Fruit fly (Drosophila melanogaster): ENCODE data around the gene Hsc70-4.

The Hsc70-4 gene

dm6 chr3R:15280619-15281334 is 38.3 kb downstream of the Hsc70-4 start (continued):
- TF ChIP-seq sens-2 (GFP tag; IDR thresholded peaks at IDR 0.05) (no peak), chinmo (GFP tag; IDR thresholded peaks at IDR 0.05; ENCODE audit: partially characterized antibody) (no peak), Taf1 (GFP tag; IDR thresholded peaks at IDR 0.05) (no peak), CG15601 (tag; optimal IDR thresholded peaks at IDR 0.05) (no peak), CG11398 (GFP tag; optimal IDR thresholded peaks at IDR 0.05) (no peak), Atf3 (GFP tag; optimal IDR thresholded peaks at IDR 0.05) (no peak), pzg (GFP tag; optimal IDR thresholded peaks at IDR 0.05) (no peak), ranshi (GFP tag; IDR thresholded peaks at IDR 0.05) (0 out of 2 replicates have a peak, but pooled peaks have one; percentile 33), Kr (GFP tag; optimal IDR thresholded peaks at IDR 0.05) (no peak), schlank (tag; optimal IDR thresholded peaks at IDR 0.05) (no peak), jigr1 (GFP tag; IDR thresholded peaks at IDR 0.05) (no peak)

dm6 chr3R:15281335-15281963 is 39.0 kb downstream of the Hsc70-4 start:
- peak; percentile 28 for TF ChIP-seq CG2712 (tag; optimal IDR thresholded peaks at IDR 0.05)
- no peak for TF ChIP-seq CG13775 (GFP tag; optimal IDR thresholded peaks at IDR 0.05)
- no peak for TF ChIP-seq CG43689 (GFP tag; IDR thresholded peaks at IDR 0.05)
- TF ChIP-seq CG16779 (GFP tag; IDR thresholded peaks at IDR 0.05), result no peak
- TF ChIP-seq chinmo (GFP tag; IDR thresholded peaks at IDR 0.05; ENCODE audit: partially characterized antibody), result 0 out of 4 replicates have a peak, but pooled peaks have one; percentile 18
- TF ChIP-seq CG15269 (tag; optimal IDR thresholded peaks at IDR 0.05), result no peak
- peak in 1 of 2 experiments; percentile 39 for TF ChIP-seq Trl (optimal IDR thresholded peaks at IDR 0.05)
- no peak for TF ChIP-seq Trl (GFP tag; optimal IDR thresholded peaks at IDR 0.05)
- TF ChIP-seq gcm2 (GFP tag; optimal IDR thresholded peaks at IDR 0.05), result no peak
- TF ChIP-seq E2f1 (GFP tag; IDR thresholded peaks at IDR 0.05), result peak; percentile 5; the same call in 1 of the 2 replicates
- TF ChIP-seq CG6689 (GFP tag; IDR thresholded peaks at IDR 0.05), result no peak
- peak; percentile 99 for TF ChIP-seq CG15601 (tag; optimal IDR thresholded peaks at IDR 0.05)
- no peak for TF ChIP-seq dan (GFP tag; IDR thresholded peaks at IDR 0.05)
- peak in 1 of 2 experiments; percentile 72 for TF ChIP-seq Pdp1 (GFP tag; optimal IDR thresholded peaks at IDR 0.05)
- no peak for TF ChIP-seq lov (optimal IDR thresholded peaks at IDR 0.05)
- peak; percentile 62; the same call in 1 of the 3 replicates for TF ChIP-seq lov (GFP tag; IDR thresholded peaks at IDR 0.05)
- TF ChIP-seq nau (GFP tag; optimal IDR thresholded peaks at IDR 0.05), result no peak
- TF ChIP-seq ci (GFP tag; IDR thresholded peaks at IDR 0.05), result peak; percentile 32; the same call in 1 of the 3 replicates
- no peak for TF ChIP-seq CG8290 (GFP tag; optimal IDR thresholded peaks at IDR 0.05)
- TF ChIP-seq CG8290 (tag; optimal IDR thresholded peaks at IDR 0.05), result peak in 1 of 2 experiments; percentile 10
- TF ChIP-seq sens (GFP tag), result peak; percentile 16
- TF ChIP-seq CG9727 (GFP tag; optimal IDR thresholded peaks at IDR 0.05), result peak; percentile 46
- TF ChIP-seq ac (GFP tag; optimal IDR thresholded peaks at IDR 0.05), result no peak
- no peak for TF ChIP-seq CG11093 (GFP tag; IDR thresholded peaks at IDR 0.05)
- TF ChIP-seq pan (optimal IDR thresholded peaks at IDR 0.05), result no peak
- TF ChIP-seq pan (GFP tag; optimal IDR thresholded peaks at IDR 0.05 in 1 of 2, IDR thresholded peaks at IDR 0.05 in 1 of 2), result peak in 1 of 2 experiments; percentile 2
- TF ChIP-seq CG6254 (GFP tag; optimal IDR thresholded peaks at IDR 0.05), result no peak
- peak; percentile 80 for TF ChIP-seq cg (GFP tag; optimal IDR thresholded peaks at IDR 0.05)
- TF ChIP-seq Adf1 (GFP tag; IDR thresholded peaks at IDR 0.05), result no peak
- TF ChIP-seq CG18262 (tag; optimal IDR thresholded peaks at IDR 0.05), result peak; percentile 7
- TF ChIP-seq fd96Cb (tag; optimal IDR thresholded peaks at IDR 0.05), result no peak
- TF ChIP-seq chm (GFP tag; IDR thresholded peaks at IDR 0.05), result peak; percentile 54; the same call in 1 of the 2 replicates
- TF ChIP-seq Mrtf (GFP tag; IDR thresholded peaks at IDR 0.05), result 0 out of 3 replicates have a peak, but pooled peaks have one; percentile 4
- peak; percentile 11 for TF ChIP-seq CG11504 (tag; optimal IDR thresholded peaks at IDR 0.05)
